ENCODE assay signal across 2 fruit fly cellular contexts in the genomic region with DNA sequence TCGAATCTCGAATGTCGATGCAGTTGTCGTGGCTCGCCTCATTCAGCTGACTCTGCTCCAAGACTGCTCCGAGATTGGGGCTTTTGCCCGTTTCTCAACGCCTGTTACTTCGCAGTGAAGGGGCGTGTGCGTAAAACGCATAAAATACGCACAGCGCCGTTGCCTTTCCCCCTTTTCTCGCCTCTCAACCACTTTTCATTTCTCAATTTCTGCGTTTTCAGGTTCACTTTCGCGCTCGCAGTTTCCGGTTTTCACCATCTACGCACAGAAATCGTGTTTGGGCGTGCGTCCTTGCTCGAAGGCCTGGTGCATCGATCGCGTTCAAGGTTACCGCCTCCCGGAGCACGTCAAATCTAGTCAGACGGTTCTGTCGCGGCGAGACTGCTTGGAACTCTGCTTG.
A peak's percentile ranks its signal among the peaks of the same experiment; 100 is the strongest.
TF ChIP-seq lines count a peak whose summit lies in the region.

No protein-coding gene starts in this region.

TF ChIP-seq in whole organism, prepupa, 60 proteins besides CTCF, POLR2A, EP300 and RAD21:
- TF ChIP-seq Blimp-1 (GFP tag; optimal IDR thresholded peaks at IDR 0.05; lab: Kevin White, UChicago) = peak; percentile 88
- TF ChIP-seq eg (GFP tag; IDR thresholded peaks at IDR 0.05; lab: Robert Waterston, UW) = no peak
- TF ChIP-seq Eip78C (GFP tag; lab: Kevin White, UChicago) = peak; percentile 68
- peak; percentile 54 for TF ChIP-seq Eip75B (GFP tag; optimal IDR thresholded peaks at IDR 0.05; lab: Kevin White, UChicago)
- no peak for TF ChIP-seq CG7368 (GFP tag; optimal IDR thresholded peaks at IDR 0.05; lab: Kevin White, UChicago)
- TF ChIP-seq CG6276 (GFP tag; optimal IDR thresholded peaks at IDR 0.05; lab: Kevin White, UChicago) = no peak
- TF ChIP-seq net (GFP tag; optimal IDR thresholded peaks at IDR 0.05; lab: Kevin White, UChicago) = no peak
- TF ChIP-seq CG6792 (GFP tag; optimal IDR thresholded peaks at IDR 0.05; lab: Kevin White, UChicago) = no peak
- no peak for TF ChIP-seq CG16779 (tag; optimal IDR thresholded peaks at IDR 0.05; lab: Kevin White, UChicago)
- TF ChIP-seq Ets96B (tag; optimal IDR thresholded peaks at IDR 0.05; lab: Kevin White, UChicago) = no peak
- no peak for TF ChIP-seq Gug (GFP tag; IDR thresholded peaks at IDR 0.05; lab: Robert Waterston, UW)
- no peak for TF ChIP-seq Sox14 (GFP tag; optimal IDR thresholded peaks at IDR 0.05; lab: Kevin White, UChicago)
- TF ChIP-seq svp (GFP tag; lab: Kevin White, UChicago) = peak; percentile 18
- no peak for TF ChIP-seq fd59A (GFP tag; optimal IDR thresholded peaks at IDR 0.05; lab: Kevin White, UChicago)
- TF ChIP-seq fkh (GFP tag; optimal IDR thresholded peaks at IDR 0.05; lab: Kevin White, UChicago) = no peak
- TF ChIP-seq CG8632 (GFP tag; optimal IDR thresholded peaks at IDR 0.05; lab: Kevin White, UChicago) = no peak
- TF ChIP-seq fd85E (GFP tag; optimal IDR thresholded peaks at IDR 0.05; lab: Kevin White, UChicago) = no peak
- no peak for TF ChIP-seq dac (GFP tag; optimal IDR thresholded peaks at IDR 0.05; lab: Kevin White, UChicago)
- no peak for TF ChIP-seq Sox15 (GFP tag; optimal IDR thresholded peaks at IDR 0.05; lab: Kevin White, UChicago)
- no peak for TF ChIP-seq Hr39 (GFP tag; optimal IDR thresholded peaks at IDR 0.05; lab: Kevin White, UChicago)
- no peak for TF ChIP-seq CG10669 (GFP tag; optimal IDR thresholded peaks at IDR 0.05; lab: Kevin White, UChicago)
- no peak for TF ChIP-seq CG3919 (GFP tag; optimal IDR thresholded peaks at IDR 0.05; lab: Kevin White, UChicago)
- TF ChIP-seq Ets21C (GFP tag; optimal IDR thresholded peaks at IDR 0.05; lab: Kevin White, UChicago) = no peak
- no peak for TF ChIP-seq CG9139 (GFP tag; optimal IDR thresholded peaks at IDR 0.05; lab: Kevin White, UChicago)
- TF ChIP-seq CG6854 (GFP tag; optimal IDR thresholded peaks at IDR 0.05; lab: Kevin White, UChicago) = peak; percentile 12
- peak in 1 of 2 experiments; percentile 5 for TF ChIP-seq ss (GFP tag; optimal IDR thresholded peaks at IDR 0.05; lab: Kevin White, UChicago)
- TF ChIP-seq vri (GFP tag; optimal IDR thresholded peaks at IDR 0.05; lab: Kevin White, UChicago) = no peak
- no peak for TF ChIP-seq Eip93F (GFP tag; optimal IDR thresholded peaks at IDR 0.05; lab: Kevin White, UChicago)
- no peak for TF ChIP-seq Met (GFP tag; optimal IDR thresholded peaks at IDR 0.05; lab: Kevin White, UChicago)
- no peak for TF ChIP-seq Sox102F (GFP tag; optimal IDR thresholded peaks at IDR 0.05; lab: Kevin White, UChicago)
- no peak for TF ChIP-seq CG10631 (GFP tag; optimal IDR thresholded peaks at IDR 0.05; lab: Kevin White, UChicago)
- TF ChIP-seq achi (GFP tag; optimal IDR thresholded peaks at IDR 0.05; lab: Kevin White, UChicago) = no peak
- no peak for TF ChIP-seq CG6808 (GFP tag; optimal IDR thresholded peaks at IDR 0.05; lab: Kevin White, UChicago)
- TF ChIP-seq Smox (GFP tag; optimal IDR thresholded peaks at IDR 0.05; lab: Kevin White, UChicago) = no peak
- TF ChIP-seq CG32006 (GFP tag; optimal IDR thresholded peaks at IDR 0.05; lab: Kevin White, UChicago) = no peak
- TF ChIP-seq CG15336 (GFP tag; IDR thresholded peaks at IDR 0.05; lab: Robert Waterston, UW) = no peak

TF ChIP-seq in whole organism, pupa, 21 proteins besides CTCF, POLR2A, EP300 and RAD21:
- TF ChIP-seq CG10348 (GFP tag; IDR thresholded peaks at IDR 0.05; lab: Robert Waterston, UW) = no peak
- peak; percentile 98 for TF ChIP-seq EcR (GFP tag; optimal IDR thresholded peaks at IDR 0.05; lab: Kevin White, UChicago)
- TF ChIP-seq CG9948 (tag; optimal IDR thresholded peaks at IDR 0.05; lab: Kevin White, UChicago) = no peak
TF ChIP-seq in whole organism, pupa: peak in this region for 1.
